Fruit fly (Drosophila melanogaster) whole organism, prepupa: Measurements from ENCODE around the gene CG8372.

Experiments
- Blimp-1 ChIP-seq: fragments of 200-800 bp; sonication (Bioruptor generic); optimal IDR thresholded peaks from 3 replicates; lab custom pipeline; 2017; ENCODE audit warnings: missing biosample characterization, missing genetic modification characterization, mild to moderate bottlenecking, moderate library complexity, missing genetic modification reagents
- CG11294 ChIP-seq: fragments of 200-800 bp; sonication (Bioruptor generic); IDR thresholded peaks from 2 replicates; pipeline ENCODE4 v1.3.6; 2022; ENCODE audit warnings: missing biosample characterization, missing genetic modification characterization
- CG11902 ChIP-seq: fragments of 200-800 bp; sonication (Bioruptor generic); optimal IDR thresholded peaks from 3 replicates; lab custom pipeline; 2016; ENCODE audit warnings: missing biosample characterization, missing genetic modification characterization
- CG31627 ChIP-seq: fragments of 200-800 bp; sonication (Bioruptor generic); optimal IDR thresholded peaks from 3 replicates; lab custom pipeline; 2016; ENCODE audit warnings: missing biosample characterization, missing genetic modification characterization
- CG34406 ChIP-seq: fragments of 200-800 bp; sonication (Bioruptor generic); optimal IDR thresholded peaks from 3 replicates; lab custom pipeline; 2016; ENCODE audit warnings: missing biosample characterization, missing genetic modification characterization
- CG6808 ChIP-seq: fragments of 200-800 bp; sonication (Bioruptor generic); optimal IDR thresholded peaks from 3 replicates; lab custom pipeline; 2017; ENCODE audit warnings: missing biosample characterization, missing genetic modification characterization, mild to moderate bottlenecking, moderate library complexity, missing genetic modification reagents
- CG8119 ChIP-seq: fragments of 200-800 bp; sonication (Bioruptor generic); IDR thresholded peaks from 3 replicates; pipeline ENCODE4 v1.3.6; 2022; ENCODE audit warnings: missing biosample characterization, missing genetic modification characterization
- CG8319 ChIP-seq: fragments of 200-800 bp; sonication (Bioruptor generic); optimal IDR thresholded peaks from 3 replicates; lab custom pipeline; 2016; ENCODE audit warnings: missing biosample characterization, missing genetic modification characterization
- Hr39 ChIP-seq: fragments of 200-800 bp; sonication (Bioruptor generic); optimal IDR thresholded peaks from 2 replicates; lab custom pipeline; 2016; ENCODE audit warnings: missing biosample characterization, missing genetic modification characterization
- OdsH ChIP-seq: fragments of 200-800 bp; sonication (Bioruptor generic); optimal IDR thresholded peaks from 3 replicates; lab custom pipeline; 2016; ENCODE audit warnings: missing biosample characterization, missing genetic modification characterization
- Sox14 ChIP-seq: fragments of 200-800 bp; sonication (Bioruptor generic); optimal IDR thresholded peaks from 3 replicates; lab custom pipeline; 2016; ENCODE audit warnings: missing biosample characterization, missing genetic modification characterization
- cyc ChIP-seq: fragments of 200-800 bp; sonication (Bioruptor generic); optimal IDR thresholded peaks from 3 replicates; lab custom pipeline; 2016; ENCODE audit warnings: missing biosample characterization, missing genetic modification characterization
- fd59A ChIP-seq: fragments of 200-800 bp; sonication (Bioruptor generic); optimal IDR thresholded peaks from 2 replicates; lab custom pipeline; 2017; ENCODE audit warnings: missing biosample characterization, mild to moderate bottlenecking, missing genetic modification characterization, missing genetic modification reagents
- svp ChIP-seq: fragments of 200-800 bp; sonication (Bioruptor generic); peaks from one replicate; lab custom pipeline; 2016; ENCODE audit warnings: missing biosample characterization, missing genetic modification characterization

- TF ChIP-seq CG34406 (GFP tag; lab: Kevin White, UChicago) (no peak), fd59A (GFP tag; lab: Kevin White, UChicago) (no peak), Sox14 (no peak), Hr39 (no peak), CG6808 (GFP tag; lab: Kevin White, UChicago) (peak; percentile 19), CG11294 (no peak), CG11902 (GFP tag; lab: Kevin White, UChicago) (no peak), Blimp-1 (no peak), svp (GFP tag; lab: Kevin White, UChicago) (peak; percentile 66), CG8319 (GFP tag; lab: Kevin White, UChicago) (no peak), OdsH (GFP tag; lab: Kevin White, UChicago) (no peak), cyc (GFP tag; lab: Kevin White, UChicago) (no peak), CG31627 (GFP tag; lab: Kevin White, UChicago) (no peak), CG8119 (GFP tag; lab: Robert Waterston, UW) (no peak)
Observed at dm6 chr2L:8204366-8204765, 8.3 kb downstream of the CG8372 start.
